Fruit fly (Drosophila melanogaster) whole organism, prepupa: ENCODE measurements around the gene CG6621.
A peak's percentile ranks its signal among the peaks of the same experiment; 100 is the strongest.

Experiments used
- Blimp-1 ChIP-seq: fragments of 200-800 bp; sonication (Bioruptor generic); optimal IDR thresholded peaks from 3 replicates; lab custom pipeline; 2017; ENCODE audit warnings: missing biosample characterization, missing genetic modification characterization, mild to moderate bottlenecking, moderate library complexity, missing genetic modification reagents
- CG11902 ChIP-seq: fragments of 200-800 bp; sonication (Bioruptor generic); optimal IDR thresholded peaks from 3 replicates; lab custom pipeline; 2016; ENCODE audit warnings: missing biosample characterization, missing genetic modification characterization
- Ets21C ChIP-seq: fragments of 200-800 bp; sonication (Bioruptor generic); optimal IDR thresholded peaks from 3 replicates; lab custom pipeline; 2016; ENCODE audit warnings: missing biosample characterization, missing genetic modification characterization
- Lpt ChIP-seq: fragments of 200-800 bp; sonication (Bioruptor generic); optimal IDR thresholded peaks from 3 replicates; lab custom pipeline; 2016; ENCODE audit warnings: missing biosample characterization, missing genetic modification characterization
- OdsH ChIP-seq: fragments of 200-800 bp; sonication (Bioruptor generic); optimal IDR thresholded peaks from 3 replicates; lab custom pipeline; 2016; ENCODE audit warnings: missing biosample characterization, missing genetic modification characterization
- vri ChIP-seq: fragments of 200-800 bp; sonication (Bioruptor generic); optimal IDR thresholded peaks from 3 replicates; lab custom pipeline; 2016; ENCODE audit warnings: missing biosample characterization, mild to moderate bottlenecking, missing genetic modification characterization

dm6 chr3R:10888633-10889519 is 4.5 kb downstream of the CG6621 start:
- TF ChIP-seq Blimp-1 (no peak), OdsH (GFP tag; lab: Kevin White, UChicago) (peak; percentile 25), CG11902 (GFP tag; lab: Kevin White, UChicago) (no peak), Lpt (GFP tag; lab: Kevin White, UChicago) (peak; percentile 31), Ets21C (no peak), vri (GFP tag; lab: Kevin White, UChicago) (no peak)
